Worm (Caenorhabditis elegans) whole organism, L4 larva: Measurements from ENCODE around the gene Y43F4A.4.

Experiments used
- D1046.2 ChIP-seq: fragments of 200-800 bp; sonication (Bioruptor generic); IDR thresholded peaks from 2 replicates; pipeline ENCODE4 v1.3.6; 2022; ENCODE audit warnings: missing genetic modification characterization, missing compliant biosample characterization
- F37D6.2 ChIP-seq: sonication (generic microtip); optimal IDR thresholded peaks from 2 replicates; lab custom pipeline; 2016; ENCODE audit warnings: mild to moderate bottlenecking, missing genetic modification characterization, missing compliant biosample characterization
- T26A8.4 ChIP-seq: fragments of 200-800 bp; sonication (Bioruptor generic); IDR thresholded peaks from 2 replicates; pipeline ENCODE4 v1.3.6; 2022; ENCODE audit warnings: missing genetic modification characterization, missing compliant biosample characterization
- Y75B8A.6 ChIP-seq: fragments of 200-800 bp; sonication (Bioruptor generic); IDR thresholded peaks from 2 replicates; pipeline ENCODE4 v1.3.6; 2022; ENCODE audit warnings: missing genetic modification reagents, missing genetic modification characterization, missing compliant biosample characterization
- ZK546.5 ChIP-seq, 2 experiments: sonication (generic microtip); optimal IDR thresholded peaks; 2 replicates each; lab custom pipeline; 2017; ENCODE audit warnings: missing biosample characterization in 2 of 2, missing genetic modification characterization in 2 of 2
- aha-1 ChIP-seq: fragments of 150-350 bp; peaks from one replicate; lab custom pipeline; 2014; ENCODE audit warnings: missing biosample characterization, missing genetic modification characterization
- arid-1 ChIP-seq: fragments of 200-800 bp; sonication (Bioruptor generic); conservative IDR thresholded peaks from 2 replicates; pipeline ENCODE4 v1.3.6; 2022; ENCODE audit warnings: missing genetic modification reagents, missing genetic modification characterization, missing compliant biosample characterization
- attf-4 ChIP-seq: sonication (generic microtip); optimal IDR thresholded peaks from 3 replicates; lab custom pipeline; 2017; ENCODE audit warnings: missing biosample characterization, missing genetic modification characterization
- ceh-20 ChIP-seq: fragments of 200-800 bp; sonication (Bioruptor generic); IDR thresholded peaks from 2 replicates; pipeline ENCODE4 v1.3.6; 2022; ENCODE audit warnings: missing genetic modification reagents, missing genetic modification characterization, missing compliant biosample characterization
- ceh-44 ChIP-seq: fragments of 200-800 bp; sonication (Bioruptor generic); IDR thresholded peaks from 2 replicates; pipeline ENCODE4 v1.3.6; 2022; ENCODE audit warnings: missing genetic modification reagents, missing genetic modification characterization, missing compliant biosample characterization
- ces-1 ChIP-seq: fragments of 150-350 bp; sonication (generic microtip); optimal IDR thresholded peaks from 4 replicates; lab custom pipeline; 2014; ENCODE audit warnings: missing biosample characterization, missing genetic modification reagents, missing genetic modification characterization
- daf-12 ChIP-seq: fragments of 150-350 bp; optimal IDR thresholded peaks from 2 replicates; lab custom pipeline; 2014; ENCODE audit warnings: missing biosample characterization, missing genetic modification reagents, missing genetic modification characterization
- daf-16 ChIP-seq, 3 experiments: sonication (generic microtip); optimal IDR thresholded peaks; 2 replicates each; lab custom pipeline; 2016 to 2017; ENCODE audit warnings: missing genetic modification characterization in 3 of 3, missing genetic modification reagents in 3 of 3, mild to moderate bottlenecking in 2 of 3, missing compliant biosample characterization in 2 of 3, missing biosample characterization in 1 of 3, moderate library complexity in 1 of 3
- dmd-6 ChIP-seq: fragments of 200-800 bp; sonication (Bioruptor generic); IDR thresholded peaks from 2 replicates; pipeline ENCODE4 v1.3.6; 2022; ENCODE audit warnings: missing genetic modification reagents, missing genetic modification characterization, missing compliant biosample characterization
- dpl-1 ChIP-seq: fragments of 150-350 bp; optimal IDR thresholded peaks from 2 replicates; lab custom pipeline; 2014; ENCODE audit warnings: missing biosample characterization, missing genetic modification reagents, missing genetic modification characterization
- dve-1 ChIP-seq: sonication (generic microtip); optimal IDR thresholded peaks from 2 replicates; lab custom pipeline; 2017; ENCODE audit warnings: antibody characterized with exemption, mild to moderate bottlenecking, missing genetic modification characterization, missing compliant biosample characterization; ENCODE audit not compliant: insufficient read depth
- lin-1 ChIP-seq: fragments of 200-800 bp; sonication (Bioruptor generic); IDR thresholded peaks from 2 replicates; pipeline ENCODE4 v1.3.6; 2022; ENCODE audit warnings: missing genetic modification reagents, missing genetic modification characterization, missing compliant biosample characterization
- lin-38 ChIP-seq: fragments of 200-800 bp; sonication (Bioruptor generic); IDR thresholded peaks from 2 replicates; pipeline ENCODE4 v1.3.6; 2022; ENCODE audit warnings: missing genetic modification reagents, missing genetic modification characterization, missing compliant biosample characterization
- lin-39 ChIP-seq: fragments of 150-350 bp; optimal IDR thresholded peaks from 2 replicates; lab custom pipeline; 2014; ENCODE audit warnings: missing biosample characterization, missing genetic modification reagents, missing genetic modification characterization
- lsy-2 ChIP-seq, 2 experiments: fragments of 150-350 bp in 1 of 2; sonication (generic microtip) in 1 of 2; optimal IDR thresholded peaks; 2 replicates each; lab custom pipeline; 2014 to 2017; ENCODE audit warnings: missing biosample characterization in 2 of 2, missing genetic modification characterization in 2 of 2
- madf-5 ChIP-seq, 2 experiments: fragments of 200-800 bp; sonication (Bioruptor generic); IDR thresholded peaks; 2 replicates each; pipeline ENCODE4 v1.3.6; 2022; ENCODE audit warnings: missing compliant biosample characterization in 2 of 2, missing genetic modification characterization in 2 of 2
- mdl-1 ChIP-seq, 2 experiments: fragments of 150-350 bp in 1 of 2; sonication (generic microtip) in 1 of 2; optimal IDR thresholded peaks; 2 replicates each; lab custom pipeline; 2014 to 2017; ENCODE audit warnings: missing biosample characterization in 2 of 2, missing genetic modification characterization in 2 of 2
- mep-1 ChIP-seq: fragments of 150-350 bp; sonication (generic microtip); optimal IDR thresholded peaks from 3 replicates; lab custom pipeline; 2014; ENCODE audit warnings: missing biosample characterization, missing genetic modification characterization
- nhr-102 ChIP-seq: sonication (generic microtip); optimal IDR thresholded peaks from 2 replicates; lab custom pipeline; 2016; ENCODE audit warnings: mild to moderate bottlenecking, missing genetic modification characterization, moderate library complexity, missing compliant biosample characterization
- nhr-237 ChIP-seq: sonication (generic microtip); optimal IDR thresholded peaks from 2 replicates; lab custom pipeline; 2017; ENCODE audit warnings: missing biosample characterization, missing genetic modification characterization
- nhr-25 ChIP-seq: sonication (generic microtip); optimal IDR thresholded peaks from 2 replicates; lab custom pipeline; 2017; ENCODE audit warnings: missing genetic modification characterization, mild to moderate bottlenecking, missing compliant biosample characterization, antibody characterized with exemption, moderate library complexity, borderline replicate concordance; ENCODE audit not compliant: insufficient read depth
- nhr-42 ChIP-seq: fragments of 200-800 bp; sonication (Bioruptor generic); IDR thresholded peaks from 2 replicates; pipeline ENCODE4 v1.3.6; 2022; ENCODE audit warnings: missing genetic modification characterization, missing compliant biosample characterization
- nhr-6 ChIP-seq: fragments of 150-350 bp; optimal IDR thresholded peaks from 2 replicates; lab custom pipeline; 2014; ENCODE audit warnings: missing biosample characterization, missing genetic modification characterization
- nhr-76 ChIP-seq: fragments of 150-350 bp; optimal IDR thresholded peaks from 2 replicates; lab custom pipeline; 2014; ENCODE audit warnings: missing biosample characterization, missing genetic modification characterization
- nhr-77 ChIP-seq: fragments of 150-350 bp; optimal IDR thresholded peaks from 2 replicates; lab custom pipeline; 2014; ENCODE audit warnings: missing biosample characterization, missing genetic modification characterization
- pha-4 ChIP-seq, 2 experiments: fragments of 150-350 bp in 1 of 2; fragments of 200-800 bp in 1 of 2; sonication (Bioruptor generic) in 1 of 2; IDR thresholded peaks in 1 of 2; optimal IDR thresholded peaks in 1 of 2; 2 replicates each; pipeline versions ENCODE4 v1.3.6 to Lab custom; 2014 to 2022; ENCODE audit warnings: missing genetic modification characterization in 2 of 2, missing genetic modification reagents in 2 of 2, missing biosample characterization in 1 of 2, missing compliant biosample characterization in 1 of 2
- pqm-1 ChIP-seq: sonication (generic microtip); optimal IDR thresholded peaks from 2 replicates; lab custom pipeline; 2017; ENCODE audit warnings: missing biosample characterization, missing genetic modification characterization
- skn-1 ChIP-seq: fragments of 150-350 bp; optimal IDR thresholded peaks from 2 replicates; lab custom pipeline; 2014; ENCODE audit warnings: missing biosample characterization, missing genetic modification characterization
- spr-1 ChIP-seq: sonication (generic microtip); optimal IDR thresholded peaks from 2 replicates; lab custom pipeline; 2016; ENCODE audit warnings: mild to moderate bottlenecking, missing genetic modification characterization, missing compliant biosample characterization
- tra-1 ChIP-seq: fragments of 200-800 bp; sonication (Bioruptor generic); IDR thresholded peaks from 2 replicates; pipeline ENCODE4 v1.3.6; 2022; ENCODE audit warnings: missing genetic modification reagents, missing genetic modification characterization, missing compliant biosample characterization
- unc-62 ChIP-seq, 3 experiments: fragments of 150-350 bp in 1 of 3; sonication (generic microtip); optimal IDR thresholded peaks in 2 of 3; peaks in 1 of 3; 1 replicate in 1 of 3; 2 replicates in 2 of 3; lab custom pipeline; 2014 to 2017; ENCODE audit warnings: missing biosample characterization in 3 of 3, missing genetic modification characterization in 3 of 3, missing genetic modification reagents in 3 of 3, missing genotype in 1 of 3
- vab-7 ChIP-seq: fragments of 200-800 bp; sonication (Bioruptor generic); IDR thresholded peaks from 2 replicates; pipeline ENCODE4 v1.3.6; 2022; ENCODE audit warnings: missing genetic modification reagents, missing genetic modification characterization, missing compliant biosample characterization
- zip-11 ChIP-seq: fragments of 200-800 bp; sonication (Bioruptor generic); IDR thresholded peaks from 2 replicates; pipeline ENCODE4 v1.3.6; 2022; ENCODE audit warnings: missing genetic modification characterization, missing compliant biosample characterization
- zip-2 ChIP-seq: fragments of 150-350 bp; optimal IDR thresholded peaks from 2 replicates; lab custom pipeline; 2014; ENCODE audit warnings: missing biosample characterization, missing genetic modification characterization

The Y43F4A.4 gene

ce11 chrIII:13212366-13212765 lies 33.0 kb upstream of the Y43F4A.4 start, which contains the start of gene tsp-3:
TSS of gene tsp-3 (plus strand) at chrIII:13212666.
- TF ChIP-seq ces-1 (GFP tag; lab: Kevin White, UChicago) (no peak), aha-1 (tag; lab: Kevin White, UChicago) (no peak), F37D6.2 (tag; lab: Kevin White, UChicago) (no peak), lin-1 (GFP tag; lab: Robert Waterston, UW) (no peak), D1046.2 (GFP tag; lab: Robert Waterston, UW) (no peak), dmd-6 (GFP tag; lab: Robert Waterston, UW) (no peak), pha-4 (GFP tag; IDR thresholded peaks at IDR 0.05; lab: Robert Waterston, UW) (no peak), pha-4 (tag; optimal IDR thresholded peaks at IDR 0.05; lab: Kevin White, UChicago) (no peak), lin-38 (no peak), lsy-2 (tag; optimal IDR thresholded peaks at IDR 0.05; lab: Kevin White, UChicago) (no peak), zip-11 (no peak), ZK546.5 (tag; optimal IDR thresholded peaks at IDR 0.05; lab: Kevin White, UChicago) (no peak), pqm-1 (tag; lab: Kevin White, UChicago) (no peak), dve-1 (no peak), daf-12 (tag; lab: Kevin White, UChicago) (no peak), nhr-6 (tag; lab: Kevin White, UChicago) (no peak), spr-1 (no peak), daf-16 (GFP tag; optimal IDR thresholded peaks at IDR 0.05; lab: Kevin White, UChicago) (no peak), daf-16 (tag; optimal IDR thresholded peaks at IDR 0.05; lab: Kevin White, UChicago) (no peak)

- TF ChIP-seq unc-62 (GFP tag; optimal IDR thresholded peaks at IDR 0.05 in 1 of 2; lab: Kevin White, UChicago) (peak in 1 of 2 experiments; percentile 92), unc-62 (tag; optimal IDR thresholded peaks at IDR 0.05; lab: Kevin White, UChicago) (no peak), aha-1 (tag; lab: Kevin White, UChicago) (no peak)
Measured at ce11 chrIII:13213111-13213510, 32.3 kb upstream of the Y43F4A.4 start.

- TF ChIP-seq unc-62 (GFP tag; optimal IDR thresholded peaks at IDR 0.05 in 1 of 2; lab: Kevin White, UChicago) (no peak), unc-62 (tag; optimal IDR thresholded peaks at IDR 0.05; lab: Kevin White, UChicago) (no peak)
- TF ChIP-seq, all 104 proteins: peak for 0
Measured at ce11 chrIII:13215682-13216081, 29.7 kb upstream of the Y43F4A.4 start.

- TF ChIP-seq mdl-1 (tag; optimal IDR thresholded peaks at IDR 0.05; lab: Kevin White, UChicago): no peak
- no peak for TF ChIP-seq F37D6.2 (tag; lab: Kevin White, UChicago)
- TF ChIP-seq ceh-44 (GFP tag; lab: Robert Waterston, UW): no peak
- no peak for TF ChIP-seq nhr-76 (tag; lab: Kevin White, UChicago)
- TF ChIP-seq Y75B8A.6: no peak
- TF ChIP-seq, all 104 proteins: peak for 0
Measured at ce11 chrIII:13216488-13217016, 28.8 kb upstream of the Y43F4A.4 start.

- peak; percentile 40 for TF ChIP-seq aha-1 (tag; lab: Kevin White, UChicago)
- no peak for TF ChIP-seq madf-5 (GFP tag; IDR thresholded peaks at IDR 0.05; lab: Robert Waterston, UW)
Measured at ce11 chrIII:13222772-13223171, 22.6 kb upstream of the Y43F4A.4 start, which contains the start of gene Y43F4A.1. TSS of gene Y43F4A.1 (plus strand) at chrIII:13223072.

ce11 chrIII:13224395-13224794 lies 21.0 kb upstream of the Y43F4A.4 start:
- TF ChIP-seq vab-7 (GFP tag; lab: Robert Waterston, UW) (0 out of 2 replicates have a peak, but pooled peaks have one; percentile 1), ceh-20 (GFP tag; lab: Robert Waterston, UW) (no peak), nhr-237 (tag; lab: Kevin White, UChicago) (no peak), arid-1 (GFP tag; lab: Robert Waterston, UW) (0 out of 2 replicates have a peak, but pooled peaks have one; percentile 45), zip-2 (tag; lab: Kevin White, UChicago) (no peak), skn-1 (no peak), T26A8.4 (no peak), dve-1 (peak; percentile 29), nhr-42 (GFP tag; lab: Robert Waterston, UW) (0 out of 2 replicates have a peak, but pooled peaks have one; percentile 15), nhr-102 (tag; lab: Kevin White, UChicago) (no peak), attf-4 (no peak), nhr-25 (tag; lab: Kevin White, UChicago) (no peak), tra-1 (GFP tag; lab: Robert Waterston, UW) (no peak; the same call in none of the 2 replicates), lin-39 (tag; lab: Kevin White, UChicago) (no peak), dpl-1 (GFP tag; lab: Kevin White, UChicago) (no peak), mep-1 (tag; lab: Kevin White, UChicago) (peak; percentile 16), lsy-2 (tag; optimal IDR thresholded peaks at IDR 0.05; lab: Kevin White, UChicago) (peak in 1 of 2 experiments; percentile 14), nhr-77 (tag; lab: Kevin White, UChicago) (no peak)
